Fruit fly (Drosophila melanogaster) Kc167 (cell line): ENCODE data around the gene CG4789.

Experiments
- Myc ChIP-seq: fragments of >200 bp; optimal IDR thresholded peaks from 2 replicates; lab custom pipeline; 2017; ENCODE audit warnings: missing external identifiers
- Sin3A ChIP-seq: fragments of >200 bp; optimal IDR thresholded peaks from 2 replicates; lab custom pipeline; 2018; ENCODE audit warnings: missing external identifiers
- insv ChIP-seq: fragments of >200 bp; optimal IDR thresholded peaks from 3 replicates; lab custom pipeline; 2018; ENCODE audit warnings: missing external identifiers
- ttk ChIP-seq: sonication (Bioruptor generic); optimal IDR thresholded peaks from 2 replicates; lab custom pipeline; 2017; ENCODE audit warnings: missing external identifiers

- TF ChIP-seq ttk (lab: Kevin White, UChicago) (no peak), Sin3A (lab: Kevin White, UChicago) (no peak), insv (no peak), Myc (lab: Kevin White, UChicago) (no peak)
Measured at dm6 chrX:16805768-16806167, 5.0 kb downstream of the CG4789 start, which contains the start of gene ppk28.
